Fruit fly (Drosophila melanogaster) whole organism, pupa: ENCODE results near the gene ppk16.
A peak's percentile ranks its signal among the peaks of the same experiment; 100 is the strongest.

Experiments used
- CG10348 ChIP-seq: fragments of 200-800 bp; sonication (Bioruptor generic); IDR thresholded peaks from 2 replicates; pipeline ENCODE4 v1.3.6; 2022; ENCODE audit warnings: missing biosample characterization, missing genetic modification characterization
- CG15710 ChIP-seq: fragments of 200-800 bp; sonication (Bioruptor generic); optimal IDR thresholded peaks from 2 replicates; lab custom pipeline; 2018; ENCODE audit warnings: missing biosample characterization, mild to moderate bottlenecking, missing genetic modification characterization, moderate library complexity
- CG32121 ChIP-seq: fragments of 200-800 bp; sonication (Bioruptor generic); IDR thresholded peaks from 2 replicates; pipeline ENCODE4 v1.3.6; 2022; ENCODE audit warnings: missing biosample characterization, missing genetic modification characterization
- CG34367 ChIP-seq: fragments of 200-800 bp; sonication (Bioruptor generic); optimal IDR thresholded peaks from 2 replicates; lab custom pipeline; 2018; ENCODE audit warnings: missing biosample characterization, mild to moderate bottlenecking, missing genetic modification characterization
- CG8301 ChIP-seq: fragments of 200-800 bp; sonication (Bioruptor generic); optimal IDR thresholded peaks from 2 replicates; lab custom pipeline; 2018; ENCODE audit warnings: missing biosample characterization, mild to moderate bottlenecking, missing genetic modification characterization
- D1 ChIP-seq: fragments of 200-800 bp; sonication (Bioruptor generic); optimal IDR thresholded peaks from 2 replicates; lab custom pipeline; 2018; ENCODE audit warnings: missing biosample characterization, mild to moderate bottlenecking, missing genetic modification characterization, moderate library complexity
- EcR ChIP-seq: fragments of 200-800 bp; sonication (Bioruptor generic); optimal IDR thresholded peaks from 3 replicates; lab custom pipeline; 2019; ENCODE audit warnings: missing biosample characterization, missing genetic modification characterization, mild to moderate bottlenecking, moderate library complexity, missing genetic modification reagents
- Pif1B ChIP-seq: fragments of 200-800 bp; sonication (Bioruptor generic); optimal IDR thresholded peaks from 3 replicates; lab custom pipeline; 2016; ENCODE audit warnings: missing biosample characterization, missing genetic modification characterization
- Snoo ChIP-seq: fragments of 200-800 bp; sonication (Bioruptor generic); optimal IDR thresholded peaks from 3 replicates; lab custom pipeline; 2017; ENCODE audit warnings: missing biosample characterization, mild to moderate bottlenecking, missing genetic modification characterization, inconsistent platforms
- fd96Ca ChIP-seq: fragments of 200-800 bp; sonication (Bioruptor generic); IDR thresholded peaks from 3 replicates; pipeline ENCODE4 v1.3.6; 2022; ENCODE audit warnings: missing biosample characterization, missing genetic modification characterization
- gl ChIP-seq: fragments of 200-800 bp; sonication (Bioruptor generic); optimal IDR thresholded peaks from 2 replicates; lab custom pipeline; 2018; ENCODE audit warnings: missing biosample characterization, mild to moderate bottlenecking, missing genetic modification characterization
- rn ChIP-seq: fragments of 200-800 bp; sonication (Bioruptor generic); IDR thresholded peaks from 2 replicates; pipeline ENCODE4 v1.3.6; 2022; ENCODE audit warnings: missing biosample characterization, missing genetic modification characterization

dm6 chr2L:9754817-9755216 is 20.0 kb downstream of the ppk16 start:
- no peak for TF ChIP-seq EcR (GFP tag; lab: Kevin White, UChicago)
- no peak for TF ChIP-seq Pif1B (GFP tag; lab: Kevin White, UChicago)
- TF ChIP-seq CG15710 (tag; lab: Kevin White, UChicago): peak; percentile 30
- TF ChIP-seq CG8301 (tag; lab: Kevin White, UChicago): no peak
- no peak for TF ChIP-seq D1 (tag; lab: Kevin White, UChicago)
- no peak for TF ChIP-seq fd96Ca (GFP tag; lab: Robert Waterston, UW)
- no peak for TF ChIP-seq CG34367 (tag; lab: Kevin White, UChicago)
- no peak for TF ChIP-seq CG10348 (GFP tag; lab: Robert Waterston, UW)
- TF ChIP-seq gl (tag; lab: Kevin White, UChicago): no peak
- no peak for TF ChIP-seq rn (GFP tag; lab: Robert Waterston, UW)
- TF ChIP-seq Snoo (tag; lab: Kevin White, UChicago): no peak
- no peak for TF ChIP-seq CG32121
